Fruit fly (Drosophila melanogaster) whole organism, embryonic: ENCODE results near the gene Taf6.
A peak's percentile ranks its signal among the peaks of the same experiment; 100 is the strongest.

Experiments used
- Atf3 ChIP-seq: fragments of 200-800 bp; sonication (Bioruptor generic); optimal IDR thresholded peaks from 3 replicates; lab custom pipeline; 2016; ENCODE audit warnings: missing biosample characterization, missing genetic modification characterization
- CG10565 ChIP-seq: fragments of 200-800 bp; sonication (Bioruptor generic); optimal IDR thresholded peaks from 3 replicates; lab custom pipeline; 2016; ENCODE audit warnings: missing biosample characterization, mild to moderate bottlenecking, missing genetic modification characterization
- CG12071 ChIP-seq: fragments of 200-800 bp; sonication (Bioruptor generic); optimal IDR thresholded peaks from 3 replicates; lab custom pipeline; 2018; ENCODE audit warnings: missing biosample characterization, mild to moderate bottlenecking, missing genetic modification characterization
- CG12942 ChIP-seq: fragments of 200-800 bp; sonication (Bioruptor generic); optimal IDR thresholded peaks from 3 replicates; lab custom pipeline; 2016; ENCODE audit warnings: missing biosample characterization, missing genetic modification characterization
- CG13287 ChIP-seq: fragments of 200-800 bp; sonication (Bioruptor generic); IDR thresholded peaks from 2 replicates; pipeline ENCODE4 v1.3.6; 2022; ENCODE audit warnings: missing biosample characterization, missing genetic modification characterization; ENCODE audit not compliant: partially characterized antibody
- CG15601 ChIP-seq: fragments of 200-800 bp; sonication (Bioruptor generic); optimal IDR thresholded peaks from 3 replicates; lab custom pipeline; 2019; ENCODE audit warnings: missing biosample characterization, mild to moderate bottlenecking, missing genetic modification characterization, moderate library complexity
- CG1603 ChIP-seq: fragments of 200-800 bp; sonication (Bioruptor generic); optimal IDR thresholded peaks from 2 replicates; lab custom pipeline; 2019; ENCODE audit warnings: missing biosample characterization, mild to moderate bottlenecking, missing genetic modification characterization, moderate library complexity
- CG16815 ChIP-seq: fragments of 200-800 bp; sonication (Bioruptor generic); optimal IDR thresholded peaks from 3 replicates; lab custom pipeline; 2017; ENCODE audit warnings: missing biosample characterization, mild to moderate bottlenecking, missing genetic modification characterization
- CG17361 ChIP-seq: fragments of 200-800 bp; sonication (Bioruptor generic); IDR thresholded peaks from 3 replicates; pipeline ENCODE4 v1.3.6; 2022; ENCODE audit warnings: missing biosample characterization, missing genetic modification characterization
- CG2875 ChIP-seq: fragments of 200-800 bp; sonication (Bioruptor generic); optimal IDR thresholded peaks from 2 replicates; lab custom pipeline; 2017; ENCODE audit warnings: missing biosample characterization, mild to moderate bottlenecking, missing genetic modification characterization, missing genetic modification reagents
- CG34376 ChIP-seq: fragments of 200-800 bp; sonication (Bioruptor generic); optimal IDR thresholded peaks from 2 replicates; lab custom pipeline; 2018; ENCODE audit warnings: missing biosample characterization, mild to moderate bottlenecking, missing genetic modification characterization
- CG7839 ChIP-seq: fragments of 200-800 bp; sonication (Bioruptor generic); optimal IDR thresholded peaks from 3 replicates; lab custom pipeline; 2018; ENCODE audit warnings: missing biosample characterization, mild to moderate bottlenecking, missing genetic modification characterization, moderate library complexity
- CG8478 ChIP-seq: fragments of >200 bp; optimal IDR thresholded peaks from 2 replicates; lab custom pipeline; 2018
- CG8944 ChIP-seq: fragments of 200-800 bp; sonication (Bioruptor generic); optimal IDR thresholded peaks from 3 replicates; lab custom pipeline; 2016; ENCODE audit warnings: missing biosample characterization, missing genetic modification characterization
- CG9817 ChIP-seq: fragments of 200-800 bp; sonication (Bioruptor generic); optimal IDR thresholded peaks from 2 replicates; lab custom pipeline; 2018; ENCODE audit warnings: missing biosample characterization, mild to moderate bottlenecking, missing genetic modification characterization, moderate library complexity
- Dad ChIP-seq: fragments of 200-800 bp; sonication (Bioruptor generic); optimal IDR thresholded peaks from 3 replicates; lab custom pipeline; 2016; ENCODE audit warnings: missing biosample characterization, missing genetic modification characterization
- Dbx ChIP-seq: fragments of 200-800 bp; sonication (Bioruptor generic); IDR thresholded peaks from 3 replicates; pipeline ENCODE4 v1.3.6; 2022; ENCODE audit warnings: missing biosample characterization, missing genetic modification characterization
- Dp ChIP-seq: fragments of 200-800 bp; sonication (Bioruptor generic); optimal IDR thresholded peaks from 2 replicates; lab custom pipeline; 2018; ENCODE audit warnings: missing biosample characterization, mild to moderate bottlenecking, missing genetic modification characterization, moderate library complexity
- Fer1 ChIP-seq: fragments of 200-800 bp; sonication (Bioruptor generic); optimal IDR thresholded peaks from 2 replicates; lab custom pipeline; 2017; ENCODE audit warnings: missing biosample characterization, mild to moderate bottlenecking, missing genetic modification characterization
- GATAe ChIP-seq: fragments of 200-800 bp; sonication (Bioruptor generic); conservative IDR thresholded peaks from 2 replicates; pipeline ENCODE4 v1.3.6; 2022; ENCODE audit warnings: missing biosample characterization, missing genetic modification characterization
- Hr78 ChIP-seq, 2 experiments: fragments of 200-800 bp in 1 of 2; fragments of >200 bp in 1 of 2; sonication (Bioruptor generic) in 1 of 2; optimal IDR thresholded peaks; 2 replicates each; lab custom pipeline; 2017 to 2019; ENCODE audit warnings: missing biosample characterization in 2 of 2, missing genetic modification characterization in 2 of 2, mild to moderate bottlenecking in 1 of 2, moderate library complexity in 1 of 2
- Lhr ChIP-seq: fragments of 200-800 bp; sonication (Bioruptor generic); optimal IDR thresholded peaks from 3 replicates; lab custom pipeline; 2017; ENCODE audit warnings: mild to moderate bottlenecking, missing biosample characterization, missing genetic modification reagents, missing genetic modification characterization
- Lim3 ChIP-seq: fragments of 200-800 bp; sonication (Bioruptor generic); IDR thresholded peaks from 2 replicates; pipeline ENCODE4 v1.3.6; 2022; ENCODE audit warnings: missing biosample characterization, missing genetic modification characterization
- Mes4 ChIP-seq: fragments of 200-800 bp; sonication (Bioruptor generic); optimal IDR thresholded peaks from 2 replicates; lab custom pipeline; 2016; ENCODE audit warnings: missing biosample characterization, missing genetic modification characterization
- Mrtf ChIP-seq: fragments of 200-800 bp; sonication (Bioruptor generic); IDR thresholded peaks from 3 replicates; pipeline ENCODE4 v1.3.6; 2022; ENCODE audit warnings: missing biosample characterization, missing genetic modification characterization
- Nf-YA ChIP-seq: fragments of 200-800 bp; sonication (Bioruptor generic); IDR thresholded peaks from 2 replicates; pipeline ENCODE4 v1.3.6; 2022; ENCODE audit warnings: missing biosample characterization, missing genetic modification characterization
- NfI ChIP-seq: fragments of 200-800 bp; sonication (Bioruptor generic); optimal IDR thresholded peaks from 3 replicates; lab custom pipeline; 2018; ENCODE audit warnings: missing biosample characterization, mild to moderate bottlenecking, missing genetic modification characterization, moderate library complexity
- Pdp1 ChIP-seq, 2 experiments: fragments of 200-800 bp; sonication (Bioruptor generic); optimal IDR thresholded peaks; 3 replicates each; lab custom pipeline; 2016; ENCODE audit warnings: missing biosample characterization in 2 of 2, missing genetic modification characterization in 2 of 2, mild to moderate bottlenecking in 1 of 2, moderate library complexity in 1 of 2
- Scr ChIP-seq: fragments of 200-800 bp; sonication (Bioruptor generic); IDR thresholded peaks from 2 replicates; pipeline ENCODE4 v1.3.6; 2022; ENCODE audit warnings: missing biosample characterization, missing genetic modification characterization; ENCODE audit not compliant: partially characterized antibody
- Sry-δ ChIP-seq: fragments of 200-800 bp; sonication (Bioruptor generic); optimal IDR thresholded peaks from 2 replicates; lab custom pipeline; 2016; ENCODE audit warnings: missing biosample characterization, missing genetic modification characterization
- Usf ChIP-seq: fragments of 200-800 bp; sonication (Bioruptor generic); optimal IDR thresholded peaks from 2 replicates; lab custom pipeline; 2017; ENCODE audit warnings: missing genotype, missing biosample characterization, missing genetic modification characterization
- ato ChIP-seq: fragments of 200-800 bp; sonication (Bioruptor generic); IDR thresholded peaks from 2 replicates; pipeline ENCODE4 v1.3.6; 2022; ENCODE audit warnings: missing biosample characterization, missing genetic modification characterization; ENCODE audit not compliant: partially characterized antibody
- br ChIP-seq: fragments of >200 bp; optimal IDR thresholded peaks from 2 replicates; lab custom pipeline; 2017
- chn ChIP-seq: fragments of 200-800 bp; sonication (Bioruptor generic); optimal IDR thresholded peaks from 2 replicates; lab custom pipeline; 2016; ENCODE audit warnings: missing biosample characterization, missing genetic modification characterization
- crp ChIP-seq, 2 experiments: fragments of 200-800 bp; sonication (Bioruptor generic); optimal IDR thresholded peaks; 2 replicates in 1 of 2; 3 replicates in 1 of 2; lab custom pipeline; 2017; ENCODE audit warnings: missing biosample characterization in 2 of 2, missing genetic modification characterization in 2 of 2, mild to moderate bottlenecking in 1 of 2, moderate library complexity in 1 of 2
- ems ChIP-seq: fragments of 200-800 bp; sonication (Bioruptor generic); optimal IDR thresholded peaks from 3 replicates; lab custom pipeline; 2016; ENCODE audit warnings: missing biosample characterization, missing genetic modification characterization
- fd102C ChIP-seq: fragments of 200-800 bp; sonication (Bioruptor generic); optimal IDR thresholded peaks from 2 replicates; lab custom pipeline; 2018; ENCODE audit warnings: missing biosample characterization, mild to moderate bottlenecking, missing genetic modification characterization, moderate library complexity
- fd3F ChIP-seq: fragments of 200-800 bp; sonication (Bioruptor generic); optimal IDR thresholded peaks from 2 replicates; lab custom pipeline; 2018; ENCODE audit warnings: missing biosample characterization, mild to moderate bottlenecking, missing genetic modification characterization, moderate library complexity
- her ChIP-seq: fragments of 200-800 bp; sonication (Bioruptor generic); optimal IDR thresholded peaks from 2 replicates; lab custom pipeline; 2016; ENCODE audit warnings: missing biosample characterization, missing genetic modification characterization
- hkb ChIP-seq, 2 experiments: fragments of 200-800 bp in 1 of 2; fragments of >200 bp in 1 of 2; sonication (Bioruptor generic) in 1 of 2; IDR thresholded peaks in 1 of 2; optimal IDR thresholded peaks in 1 of 2; 2 replicates each; pipeline versions ENCODE4 v1.3.6 to Lab custom; 2017 to 2022; ENCODE audit warnings: missing biosample characterization in 1 of 2, missing genetic modification characterization in 1 of 2
- ind ChIP-seq: fragments of 200-800 bp; sonication (Bioruptor generic); optimal IDR thresholded peaks from 3 replicates; lab custom pipeline; 2016; ENCODE audit warnings: missing biosample characterization, missing genetic modification characterization
- onecut ChIP-seq: fragments of 200-800 bp; sonication (Bioruptor generic); IDR thresholded peaks from 2 replicates; pipeline ENCODE4 v1.3.6; 2022; ENCODE audit warnings: missing biosample characterization, missing genetic modification characterization
- peb ChIP-seq: fragments of 200-800 bp; sonication (Bioruptor generic); IDR thresholded peaks from 2 replicates; pipeline ENCODE4 v1.3.6; 2022; ENCODE audit warnings: missing biosample characterization, missing genetic modification characterization
- pfk ChIP-seq: fragments of 200-800 bp; sonication (Bioruptor generic); optimal IDR thresholded peaks from 2 replicates; lab custom pipeline; 2018; ENCODE audit warnings: missing biosample characterization, mild to moderate bottlenecking, missing genetic modification characterization, moderate library complexity
- phol ChIP-seq: fragments of 200-800 bp; sonication (Bioruptor generic); optimal IDR thresholded peaks from 3 replicates; lab custom pipeline; 2018; ENCODE audit warnings: missing biosample characterization, mild to moderate bottlenecking, missing genetic modification characterization, moderate library complexity
- scrt ChIP-seq: fragments of 200-800 bp; sonication (Bioruptor generic); optimal IDR thresholded peaks from 2 replicates; lab custom pipeline; 2018; ENCODE audit warnings: missing biosample characterization, mild to moderate bottlenecking, missing genetic modification characterization, moderate library complexity
- tin ChIP-seq: fragments of 200-800 bp; sonication (Bioruptor generic); optimal IDR thresholded peaks from 3 replicates; lab custom pipeline; 2016; ENCODE audit warnings: missing biosample characterization, missing genetic modification characterization
- wek ChIP-seq: fragments of 200-800 bp; sonication (Bioruptor generic); optimal IDR thresholded peaks from 3 replicates; lab custom pipeline; 2018; ENCODE audit warnings: missing biosample characterization, mild to moderate bottlenecking, missing genetic modification characterization, moderate library complexity

Taf6 gene

dm6 chr3L:19618072-19618958 is 19.4 kb downstream of the Taf6 start, which contains the start of gene asf1 (continued):
- TF ChIP-seq scrt (no peak), phol (tag; lab: Kevin White, UChicago) (peak; percentile 42), fd102C (GFP tag; lab: Kevin White, UChicago) (no peak), Dad (no peak), hkb (optimal IDR thresholded peaks at IDR 0.05; lab: Kevin White, UChicago) (no peak), hkb (GFP tag; IDR thresholded peaks at IDR 0.05; lab: Robert Waterston, UW) (0 out of 2 replicates have a peak, but pooled peaks have one; percentile 25), Mrtf (GFP tag; lab: Robert Waterston, UW) (no peak), CG10565 (GFP tag; lab: Kevin White, UChicago) (no peak), onecut (GFP tag; lab: Robert Waterston, UW) (peak; percentile 68), CG12071 (GFP tag; lab: Kevin White, UChicago) (no peak), wek (GFP tag; lab: Kevin White, UChicago) (no peak), NfI (GFP tag; lab: Kevin White, UChicago) (no peak), Nf-YA (GFP tag; lab: Robert Waterston, UW) (no peak), GATAe (GFP tag; lab: Robert Waterston, UW) (no peak), CG17361 (GFP tag; lab: Robert Waterston, UW) (no peak; the same call in 1 of the 3 replicates), Mes4 (GFP tag; lab: Kevin White, UChicago) (no peak), CG8944 (GFP tag; lab: Kevin White, UChicago) (no peak), peb (GFP tag; lab: Robert Waterston, UW) (no peak), fd3F (no peak), crp (GFP tag; optimal IDR thresholded peaks at IDR 0.05; lab: Kevin White, UChicago) (peak; percentile 91 to 93), Lim3 (GFP tag; lab: Robert Waterston, UW) (no peak), CG7839 (tag; lab: Kevin White, UChicago) (no peak), CG16815 (GFP tag; lab: Kevin White, UChicago) (no peak), CG1603 (no peak), CG8478 (lab: Kevin White, UChicago) (no peak), ems (no peak), ato (peak; percentile 45; the same call in 1 of the 2 replicates), Dbx (GFP tag; lab: Robert Waterston, UW) (no peak), CG13287 (GFP tag; lab: Robert Waterston, UW) (peak; percentile 82), CG2875 (GFP tag; lab: Kevin White, UChicago) (no peak), CG9817 (tag; lab: Kevin White, UChicago) (no peak), Sry-δ (GFP tag; lab: Kevin White, UChicago) (peak; percentile 94), br (no peak), Lhr (GFP tag; lab: Kevin White, UChicago) (peak; percentile 67), Pdp1 (GFP tag; optimal IDR thresholded peaks at IDR 0.05; lab: Kevin White, UChicago) (no peak), Fer1 (GFP tag; lab: Kevin White, UChicago) (no peak), CG15601 (peak; percentile 11), Atf3 (no peak), Hr78 (GFP tag; optimal IDR thresholded peaks at IDR 0.05; lab: Kevin White, UChicago) (no peak), ind (GFP tag; lab: Kevin White, UChicago) (peak; percentile 9), CG12942 (GFP tag; lab: Kevin White, UChicago) (peak; percentile 21), Usf (no peak), tin (GFP tag; lab: Kevin White, UChicago) (peak; percentile 14), CG34376 (GFP tag; lab: Kevin White, UChicago) (no peak), Scr (peak; percentile 86), chn (GFP tag; lab: Kevin White, UChicago) (peak; percentile 6), Dp (GFP tag; lab: Kevin White, UChicago) (peak; percentile 70), her (GFP tag; lab: Kevin White, UChicago) (peak; percentile 10), pfk (GFP tag; lab: Kevin White, UChicago) (no peak)
